Fruit fly (Drosophila melanogaster) whole organism, embryonic: ENCODE results near the gene Ostgamma.

ENCODE experiments used
- ATbp ChIP-seq: fragments of 200-800 bp; sonication (Bioruptor generic); optimal IDR thresholded peaks from 2 replicates; lab custom pipeline; 2017; ENCODE audit warnings: missing biosample characterization, mild to moderate bottlenecking, missing genetic modification characterization, missing genetic modification reagents
- Asciz ChIP-seq: fragments of 200-800 bp; sonication (Bioruptor generic); optimal IDR thresholded peaks from 2 replicates; lab custom pipeline; 2017; ENCODE audit warnings: missing biosample characterization, mild to moderate bottlenecking, missing genetic modification characterization, missing genetic modification reagents
- BEAF-32 ChIP-seq: fragments of 200-800 bp; sonication (Bioruptor generic); optimal IDR thresholded peaks from 3 replicates; lab custom pipeline; 2017; ENCODE audit warnings: missing biosample characterization, missing genetic modification characterization, mild to moderate bottlenecking, moderate library complexity, missing genetic modification reagents
- Bgb ChIP-seq: fragments of 200-800 bp; sonication (Bioruptor generic); IDR thresholded peaks from 2 replicates; pipeline ENCODE4 v1.3.6; 2022; ENCODE audit warnings: missing biosample characterization, missing genetic modification characterization; ENCODE audit not compliant: partially characterized antibody
- CG10366 ChIP-seq: fragments of 200-800 bp; sonication (Bioruptor generic); IDR thresholded peaks from 2 replicates; pipeline ENCODE4 v1.3.6; 2022; ENCODE audit warnings: missing biosample characterization, missing genetic modification characterization
- CG10462 ChIP-seq: fragments of 200-800 bp; sonication (Bioruptor generic); optimal IDR thresholded peaks from 2 replicates; lab custom pipeline; 2016; ENCODE audit warnings: missing biosample characterization, missing genetic modification characterization
- CG11398 ChIP-seq: fragments of 200-800 bp; sonication (Bioruptor generic); optimal IDR thresholded peaks from 2 replicates; lab custom pipeline; 2016; ENCODE audit warnings: missing biosample characterization, missing genetic modification characterization
- CG12155 ChIP-seq: fragments of 200-800 bp; sonication (Bioruptor generic); optimal IDR thresholded peaks from 3 replicates; lab custom pipeline; 2016; ENCODE audit warnings: missing biosample characterization, missing genetic modification characterization
- CG12299 ChIP-seq: fragments of 200-800 bp; sonication (Bioruptor generic); optimal IDR thresholded peaks from 2 replicates; lab custom pipeline; 2018; ENCODE audit warnings: missing biosample characterization, mild to moderate bottlenecking, missing genetic modification characterization
- CG17328 ChIP-seq: fragments of 200-800 bp; sonication (Bioruptor generic); IDR thresholded peaks from 2 replicates; pipeline ENCODE4 v1.3.6; 2022; ENCODE audit warnings: missing biosample characterization, missing genetic modification characterization
- CG30431 ChIP-seq: fragments of 200-800 bp; sonication (Bioruptor generic); optimal IDR thresholded peaks from 2 replicates; lab custom pipeline; 2017; ENCODE audit warnings: missing biosample characterization, missing genetic modification characterization
- CG33557 ChIP-seq: fragments of 200-800 bp; sonication (Bioruptor generic); optimal IDR thresholded peaks from 2 replicates; lab custom pipeline; 2019; ENCODE audit warnings: missing biosample characterization, mild to moderate bottlenecking, missing genetic modification characterization, moderate library complexity
- CG3407 ChIP-seq: fragments of 200-800 bp; sonication (Bioruptor generic); optimal IDR thresholded peaks from 2 replicates; lab custom pipeline; 2018; ENCODE audit warnings: missing biosample characterization, mild to moderate bottlenecking, missing genetic modification characterization
- CG34224 ChIP-seq: fragments of 200-800 bp; sonication (Bioruptor generic); IDR thresholded peaks from 3 replicates; pipeline ENCODE4 v1.3.6; 2022; ENCODE audit warnings: missing biosample characterization, missing genetic modification characterization; ENCODE audit not compliant: partially characterized antibody
- CG4328 ChIP-seq: fragments of 200-800 bp; sonication (Bioruptor generic); optimal IDR thresholded peaks from 3 replicates; lab custom pipeline; 2017; ENCODE audit warnings: missing biosample characterization, missing genetic modification reagents, missing genetic modification characterization
- CG6254 ChIP-seq: fragments of 200-800 bp; sonication (Bioruptor generic); optimal IDR thresholded peaks from 3 replicates; lab custom pipeline; 2017; ENCODE audit warnings: mild to moderate bottlenecking, missing biosample characterization, missing genetic modification reagents, missing genetic modification characterization
- CG6854 ChIP-seq: fragments of 200-800 bp; sonication (Bioruptor generic); optimal IDR thresholded peaks from 3 replicates; lab custom pipeline; 2017; ENCODE audit warnings: missing biosample characterization, mild to moderate bottlenecking, missing genetic modification characterization
- CG7372 ChIP-seq: fragments of 200-800 bp; sonication (Bioruptor generic); IDR thresholded peaks from 2 replicates; pipeline ENCODE4 v1.3.6; 2022; ENCODE audit warnings: missing biosample characterization, missing genetic modification characterization
- CG8281 ChIP-seq: fragments of 200-800 bp; sonication (Bioruptor generic); optimal IDR thresholded peaks from 2 replicates; lab custom pipeline; 2018; ENCODE audit warnings: missing biosample characterization, mild to moderate bottlenecking, missing genetic modification characterization, moderate library complexity
- CG8359 ChIP-seq: fragments of 200-800 bp; sonication (Bioruptor generic); optimal IDR thresholded peaks from 2 replicates; lab custom pipeline; 2017; ENCODE audit warnings: missing biosample characterization, mild to moderate bottlenecking, missing genetic modification characterization, borderline replicate concordance
- CG9817 ChIP-seq: fragments of 200-800 bp; sonication (Bioruptor generic); optimal IDR thresholded peaks from 2 replicates; lab custom pipeline; 2018; ENCODE audit warnings: missing biosample characterization, mild to moderate bottlenecking, missing genetic modification characterization, moderate library complexity
- Drgx ChIP-seq: fragments of 200-800 bp; sonication (Bioruptor generic); IDR thresholded peaks from 2 replicates; pipeline ENCODE4 v1.3.6; 2022; ENCODE audit warnings: missing biosample characterization, missing genetic modification characterization
- Fer1 ChIP-seq: fragments of 200-800 bp; sonication (Bioruptor generic); optimal IDR thresholded peaks from 2 replicates; lab custom pipeline; 2017; ENCODE audit warnings: missing biosample characterization, mild to moderate bottlenecking, missing genetic modification characterization
- Fer3 ChIP-seq: fragments of 200-800 bp; sonication (Bioruptor generic); optimal IDR thresholded peaks from 2 replicates; lab custom pipeline; 2018; ENCODE audit warnings: missing biosample characterization, mild to moderate bottlenecking, missing genetic modification characterization, moderate library complexity
- Hsf ChIP-seq: fragments of 200-800 bp; sonication (Bioruptor generic); optimal IDR thresholded peaks from 3 replicates; lab custom pipeline; 2016; ENCODE audit warnings: missing biosample characterization, missing genetic modification characterization
- Rfx ChIP-seq: fragments of 200-800 bp; sonication (Bioruptor generic); IDR thresholded peaks from 2 replicates; pipeline ENCODE4 v1.3.6; 2022; ENCODE audit warnings: missing biosample characterization, missing genetic modification characterization
- Sry-β ChIP-seq: fragments of 200-800 bp; sonication (Bioruptor generic); optimal IDR thresholded peaks from 2 replicates; lab custom pipeline; 2018; ENCODE audit warnings: missing biosample characterization, mild to moderate bottlenecking, missing genetic modification characterization, moderate library complexity
- bowl ChIP-seq: fragments of 200-800 bp; sonication (Bioruptor generic); IDR thresholded peaks from 2 replicates; pipeline ENCODE4 v1.3.6; 2022; ENCODE audit warnings: missing biosample characterization, missing genetic modification characterization
- chinmo ChIP-seq: fragments of 200-800 bp; sonication (Bioruptor generic); IDR thresholded peaks from 4 replicates; pipeline ENCODE4 v1.3.6; 2022; ENCODE audit warnings: missing biosample characterization, missing genetic modification characterization; ENCODE audit not compliant: partially characterized antibody
- corto ChIP-seq: fragments of 200-800 bp; sonication (Bioruptor generic); optimal IDR thresholded peaks from 2 replicates; lab custom pipeline; 2016; ENCODE audit warnings: missing biosample characterization, mild to moderate bottlenecking, missing genetic modification characterization, moderate library complexity
- crp ChIP-seq, 2 experiments: fragments of 200-800 bp; sonication (Bioruptor generic); optimal IDR thresholded peaks; 2 replicates in 1 of 2; 3 replicates in 1 of 2; lab custom pipeline; 2017; ENCODE audit warnings: missing biosample characterization in 2 of 2, missing genetic modification characterization in 2 of 2, mild to moderate bottlenecking in 1 of 2, moderate library complexity in 1 of 2
- dan ChIP-seq: fragments of 200-800 bp; sonication (Bioruptor generic); IDR thresholded peaks from 2 replicates; pipeline ENCODE4 v1.3.6; 2022; ENCODE audit warnings: missing biosample characterization, missing genetic modification characterization
- dimm ChIP-seq: fragments of 200-800 bp; sonication (Bioruptor generic); IDR thresholded peaks from 2 replicates; pipeline ENCODE4 v1.3.6; 2022; ENCODE audit warnings: missing biosample characterization, missing genetic modification characterization
- dpn ChIP-seq, 2 experiments: fragments of 200-800 bp; sonication (Bioruptor generic); optimal IDR thresholded peaks; 3 replicates each; lab custom pipeline; 2016; ENCODE audit warnings: missing biosample characterization in 2 of 2, missing genetic modification characterization in 2 of 2
- ems ChIP-seq: fragments of 200-800 bp; sonication (Bioruptor generic); optimal IDR thresholded peaks from 3 replicates; lab custom pipeline; 2016; ENCODE audit warnings: missing biosample characterization, missing genetic modification characterization
- en ChIP-seq: fragments of 200-800 bp; sonication (Bioruptor generic); optimal IDR thresholded peaks from 2 replicates; lab custom pipeline; 2016; ENCODE audit warnings: missing biosample characterization, missing genetic modification characterization
- fd64A ChIP-seq: fragments of 200-800 bp; sonication (Bioruptor generic); optimal IDR thresholded peaks from 3 replicates; lab custom pipeline; 2018; ENCODE audit warnings: missing biosample characterization, mild to moderate bottlenecking, missing genetic modification characterization
- gce ChIP-seq: fragments of 200-800 bp; sonication (Bioruptor generic); IDR thresholded peaks from 3 replicates; pipeline ENCODE4 v1.3.6; 2022; ENCODE audit warnings: missing biosample characterization, missing genetic modification characterization
- grau ChIP-seq: fragments of 200-800 bp; optimal IDR thresholded peaks from 3 replicates; lab custom pipeline; 2019; ENCODE audit warnings: missing biosample characterization, mild to moderate bottlenecking, missing genetic modification characterization, moderate library complexity
- gro ChIP-seq: fragments of 200-800 bp; sonication (Bioruptor generic); optimal IDR thresholded peaks from 2 replicates; lab custom pipeline; 2016; ENCODE audit warnings: missing biosample characterization, missing genetic modification characterization
- gsb ChIP-seq: fragments of 200-800 bp; sonication (Bioruptor generic); IDR thresholded peaks from 2 replicates; pipeline ENCODE4 v1.3.6; 2022; ENCODE audit warnings: missing biosample characterization, missing genetic modification characterization
- ind ChIP-seq: fragments of 200-800 bp; sonication (Bioruptor generic); optimal IDR thresholded peaks from 3 replicates; lab custom pipeline; 2016; ENCODE audit warnings: missing biosample characterization, missing genetic modification characterization
- kni ChIP-seq: fragments of 200-800 bp; sonication (Bioruptor generic); optimal IDR thresholded peaks from 3 replicates; lab custom pipeline; 2017; ENCODE audit warnings: mild to moderate bottlenecking, missing biosample characterization, missing genetic modification reagents, missing genetic modification characterization
- nerfin-2 ChIP-seq: fragments of 200-800 bp; sonication (Bioruptor generic); IDR thresholded peaks from 2 replicates; pipeline ENCODE4 v1.3.6; 2022; ENCODE audit warnings: missing biosample characterization, missing genetic modification characterization; ENCODE audit not compliant: partially characterized antibody
- oc ChIP-seq: fragments of 200-800 bp; sonication (Bioruptor generic); optimal IDR thresholded peaks from 2 replicates; lab custom pipeline; 2018; ENCODE audit warnings: missing biosample characterization, mild to moderate bottlenecking, missing genetic modification characterization, moderate library complexity
- pros ChIP-seq: fragments of 200-800 bp; sonication (Bioruptor generic); optimal IDR thresholded peaks from 3 replicates; lab custom pipeline; 2019; ENCODE audit warnings: missing biosample characterization, mild to moderate bottlenecking, missing genetic modification characterization, moderate library complexity
- salm ChIP-seq: fragments of 200-800 bp; sonication (Bioruptor generic); optimal IDR thresholded peaks from 2 replicates; lab custom pipeline; 2018; ENCODE audit warnings: missing biosample characterization, mild to moderate bottlenecking, missing genetic modification characterization
- sim ChIP-seq: fragments of 200-800 bp; sonication (Bioruptor generic); IDR thresholded peaks from 2 replicates; pipeline ENCODE4 v1.3.6; 2022; ENCODE audit warnings: missing biosample characterization, missing genetic modification characterization
- slbo ChIP-seq: fragments of 200-800 bp; sonication (Bioruptor generic); IDR thresholded peaks from 2 replicates; pipeline ENCODE4 v1.3.6; 2022; ENCODE audit warnings: missing biosample characterization, missing genetic modification characterization
- tx ChIP-seq: fragments of 200-800 bp; sonication (Bioruptor generic); optimal IDR thresholded peaks from 2 replicates; lab custom pipeline; 2016; ENCODE audit warnings: missing biosample characterization, missing genetic modification characterization

The Ostgamma gene

DNA sequence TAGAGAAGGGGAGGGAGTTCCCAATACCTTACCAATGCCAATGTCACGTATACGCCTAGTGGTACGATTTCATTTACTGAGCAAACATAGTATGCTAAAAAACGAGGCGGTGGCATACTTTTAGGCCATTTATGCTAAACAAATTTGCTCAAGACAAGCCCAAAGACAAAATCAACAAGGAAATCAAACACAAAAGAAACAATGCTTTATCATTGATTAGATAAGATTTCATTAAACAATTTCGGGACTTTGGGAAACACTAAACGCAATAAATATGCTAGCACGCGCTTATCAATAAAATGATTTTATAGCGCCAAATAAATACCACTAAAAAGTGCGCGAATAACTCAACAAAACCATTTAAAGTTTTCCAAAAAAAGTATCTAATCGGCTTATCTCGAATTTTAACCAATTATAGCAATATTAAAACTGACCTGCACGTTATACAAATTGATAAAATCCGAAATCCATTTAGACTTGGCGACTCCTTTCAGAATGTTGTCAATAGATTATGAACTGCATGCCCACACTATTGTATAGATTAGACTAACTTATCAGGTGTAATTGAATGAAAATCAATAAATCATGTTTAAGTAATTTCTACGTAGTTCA, 42.7 kb upstream of the Ostgamma start (continued):
- TF ChIP-seq CG8281 (tag; lab: Kevin White, UChicago) (no peak), CG3407 (GFP tag; lab: Kevin White, UChicago) (peak; percentile 32), Sry-β (GFP tag; lab: Kevin White, UChicago) (no peak), crp (GFP tag; optimal IDR thresholded peaks at IDR 0.05; lab: Kevin White, UChicago) (no peak), Bgb (no peak), slbo (GFP tag; lab: Robert Waterston, UW) (no peak), dan (GFP tag; lab: Robert Waterston, UW) (no peak), nerfin-2 (GFP tag; lab: Robert Waterston, UW) (no peak), kni (GFP tag; lab: Kevin White, UChicago) (no peak), CG33557 (GFP tag; lab: Kevin White, UChicago) (no peak), CG10462 (GFP tag; lab: Kevin White, UChicago) (no peak), ind (GFP tag; lab: Kevin White, UChicago) (no peak), Fer1 (peak; percentile 75), Asciz (peak; percentile 39), grau (tag; lab: Kevin White, UChicago) (peak; percentile 25), CG7372 (GFP tag; lab: Robert Waterston, UW) (peak; percentile 68), chinmo (GFP tag; lab: Robert Waterston, UW) (no peak), dimm (GFP tag; lab: Robert Waterston, UW) (no peak), tx (no peak), corto (GFP tag; lab: Kevin White, UChicago) (no peak), ems (GFP tag; lab: Kevin White, UChicago) (no peak), bowl (GFP tag; lab: Robert Waterston, UW) (no peak), fd64A (no peak), gsb (GFP tag; lab: Robert Waterston, UW) (no peak), CG12155 (GFP tag; lab: Kevin White, UChicago) (no peak), CG9817 (tag; lab: Kevin White, UChicago) (peak; percentile 12), CG4328 (no peak), ATbp (GFP tag; lab: Kevin White, UChicago) (peak; percentile 80), CG17328 (GFP tag; lab: Robert Waterston, UW) (no peak), CG34224 (no peak), gce (GFP tag; lab: Robert Waterston, UW) (no peak; the same call in 2 of the 3 replicates), Drgx (GFP tag; lab: Robert Waterston, UW) (no peak), CG8359 (GFP tag; lab: Kevin White, UChicago) (no peak), sim (no peak), BEAF-32 (GFP tag; lab: Kevin White, UChicago) (no peak), CG6854 (GFP tag; lab: Kevin White, UChicago) (peak; percentile 13), dpn (GFP tag; optimal IDR thresholded peaks at IDR 0.05; lab: Kevin White, UChicago) (peak in 1 of 2 experiments; percentile 21), CG12299 (tag; lab: Kevin White, UChicago) (no peak), gro (GFP tag; lab: Kevin White, UChicago) (peak; percentile 62), salm (tag; lab: Kevin White, UChicago) (peak; percentile 39), Hsf (GFP tag; lab: Kevin White, UChicago) (no peak), CG11398 (no peak), pros (no peak), CG30431 (GFP tag; lab: Kevin White, UChicago) (no peak), Rfx (GFP tag; lab: Robert Waterston, UW) (no peak; the same call in 1 of the 2 replicates), CG6254 (GFP tag; lab: Kevin White, UChicago) (no peak), oc (tag; lab: Kevin White, UChicago) (no peak), en (GFP tag; lab: Kevin White, UChicago) (no peak), CG10366 (GFP tag; lab: Robert Waterston, UW) (no peak), Fer3 (tag; lab: Kevin White, UChicago) (peak; percentile 54)
